Fruit fly (Drosophila melanogaster): ENCODE results near the gene CG13003.

CG13003 gene

dm6 chrX:16829439-16830028 lies 46.8 kb downstream of the CG13003 start (continued):
- TF ChIP-seq Blimp-1 (GFP tag; optimal IDR thresholded peaks at IDR 0.05) (peak; percentile 6), Lpt (GFP tag; optimal IDR thresholded peaks at IDR 0.05) (no peak), CG12391 (tag; optimal IDR thresholded peaks at IDR 0.05) (peak; percentile 4), CG9727 (GFP tag; optimal IDR thresholded peaks at IDR 0.05) (no peak), slou (GFP tag; optimal IDR thresholded peaks at IDR 0.05) (no peak), inv (GFP tag; IDR thresholded peaks at IDR 0.05; ENCODE audit: partially characterized antibody) (no peak), bsh (GFP tag; optimal IDR thresholded peaks at IDR 0.05) (peak in 1 of 2 experiments; percentile 12), Elba2 (GFP tag; optimal IDR thresholded peaks at IDR 0.05) (no peak), grau (tag; optimal IDR thresholded peaks at IDR 0.05) (peak; percentile 13), CG18476 (GFP tag; optimal IDR thresholded peaks at IDR 0.05) (no peak), Eip74EF (GFP tag; optimal IDR thresholded peaks at IDR 0.05) (no peak), unpg (GFP tag; optimal IDR thresholded peaks at IDR 0.05) (peak; percentile 34), CG10147 (GFP tag; optimal IDR thresholded peaks at IDR 0.05) (no peak), vvl (GFP tag; IDR thresholded peaks at IDR 0.05) (peak; percentile 53), knrl (GFP tag; IDR thresholded peaks at IDR 0.05; ENCODE audit: partially characterized antibody) (no peak), lab (GFP tag; optimal IDR thresholded peaks at IDR 0.05) (peak; percentile 23), Vsx1 (GFP tag; optimal IDR thresholded peaks at IDR 0.05) (no peak)

dm6 chrX:16822080-16822479 lies 54.3 kb downstream of the CG13003 start:
- TF ChIP-seq lab (GFP tag; optimal IDR thresholded peaks at IDR 0.05) (peak; percentile 70), esg (GFP tag; conservative IDR thresholded peaks at IDR 0.05) (peak; percentile 49), lov (optimal IDR thresholded peaks at IDR 0.05) (no peak), lov (GFP tag; IDR thresholded peaks at IDR 0.05) (no peak), CG9609 (GFP tag; optimal IDR thresholded peaks at IDR 0.05) (no peak), nerfin-2 (GFP tag; IDR thresholded peaks at IDR 0.05; ENCODE audit: partially characterized antibody) (no peak), Jarid2 (GFP tag; optimal IDR thresholded peaks at IDR 0.05) (no peak), Hand (GFP tag; optimal IDR thresholded peaks at IDR 0.05) (no peak), sisA (GFP tag; IDR thresholded peaks at IDR 0.05) (peak; percentile 38), HLHmδ (GFP tag; optimal IDR thresholded peaks at IDR 0.05) (no peak), Oaz (GFP tag; IDR thresholded peaks at IDR 0.05) (no peak), Dref (GFP tag; IDR thresholded peaks at IDR 0.05) (no peak), CG12299 (tag; optimal IDR thresholded peaks at IDR 0.05) (peak; percentile 11), Ravus (GFP tag; IDR thresholded peaks at IDR 0.05) (no peak), CG10959 (GFP tag; IDR thresholded peaks at IDR 0.05) (no peak), CG7987 (GFP tag; optimal IDR thresholded peaks at IDR 0.05) (no peak), Six4 (GFP tag; optimal IDR thresholded peaks at IDR 0.05) (no peak), sna (GFP tag; IDR thresholded peaks at IDR 0.05; ENCODE audit: partially characterized antibody) (no peak), CG6791 (GFP tag; IDR thresholded peaks at IDR 0.05; ENCODE audit: partially characterized antibody) (no peak), ranshi (GFP tag; IDR thresholded peaks at IDR 0.05) (0 out of 2 replicates have a peak, but pooled peaks have one; percentile 32), Ptx1 (GFP tag; IDR thresholded peaks at IDR 0.05) (peak; percentile 66), CG11247 (GFP tag; IDR thresholded peaks at IDR 0.05) (no peak), zen (tag; optimal IDR thresholded peaks at IDR 0.05) (no peak), dpn (GFP tag; optimal IDR thresholded peaks at IDR 0.05) (peak in 1 of 2 experiments; percentile 23), CG11085 (GFP tag; IDR thresholded peaks at IDR 0.05) (0 out of 2 replicates have a peak, but pooled peaks have one; percentile 18), CG15601 (tag; optimal IDR thresholded peaks at IDR 0.05) (peak; percentile 49), tx (GFP tag; optimal IDR thresholded peaks at IDR 0.05) (no peak), peb (GFP tag; IDR thresholded peaks at IDR 0.05) (peak; percentile 37; the same call in 1 of the 2 replicates), Opbp (GFP tag; IDR thresholded peaks at IDR 0.05; ENCODE audit: partially characterized antibody) (no peak), nerfin-1 (tag; optimal IDR thresholded peaks at IDR 0.05) (peak; percentile 1), CG13424 (tag; optimal IDR thresholded peaks at IDR 0.05) (peak; percentile 60), lilli (GFP tag; optimal IDR thresholded peaks at IDR 0.05) (peak; percentile 30), BtbVII (GFP tag; optimal IDR thresholded peaks at IDR 0.05) (no peak)
